Fruit fly (Drosophila melanogaster): Measurements from ENCODE around the gene Gtpx.

DNA sequence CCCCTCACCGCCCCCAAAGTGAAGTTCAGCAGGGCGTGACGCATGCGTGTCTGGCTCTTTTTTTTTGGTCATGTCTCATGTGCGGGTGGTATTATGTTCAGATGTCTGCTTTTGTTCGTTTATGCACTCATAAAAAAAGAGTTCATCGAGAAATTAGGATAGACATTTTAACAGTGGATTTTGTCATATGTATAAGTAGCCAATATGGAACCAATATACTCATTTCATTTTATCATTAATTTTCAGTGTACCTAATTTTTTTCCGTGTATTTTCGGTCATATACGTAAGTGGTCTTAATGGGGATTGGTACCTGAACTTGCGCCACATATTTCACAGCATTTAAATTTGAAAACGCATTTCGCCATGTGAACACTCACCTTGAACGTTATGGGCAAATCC is 25.7 kb upstream of the Gtpx start:
- TF ChIP-seq CG34367 (tag; optimal IDR thresholded peaks at IDR 0.05) (no peak), EcR (GFP tag; optimal IDR thresholded peaks at IDR 0.05) (no peak), rn (GFP tag; IDR thresholded peaks at IDR 0.05) (no peak), CG32121 (GFP tag; IDR thresholded peaks at IDR 0.05) (0 out of 2 replicates have a peak, but pooled peaks have one; percentile 53), Pif1A (GFP tag; optimal IDR thresholded peaks at IDR 0.05) (peak; percentile 56), CG13204 (GFP tag; optimal IDR thresholded peaks at IDR 0.05) (no peak)
